Fruit fly (Drosophila melanogaster) whole organism, adult: Measurements from ENCODE around the gene CG17359.

Experiments
- CG11617 ChIP-seq: fragments of 200-800 bp; sonication (Bioruptor generic); optimal IDR thresholded peaks from 2 replicates; lab custom pipeline; 2017; ENCODE audit warnings: mild to moderate bottlenecking, missing biosample characterization, missing genetic modification reagents, missing genetic modification characterization
- CG12768 ChIP-seq: fragments of 200-800 bp; sonication (Bioruptor generic); optimal IDR thresholded peaks from 2 replicates; lab custom pipeline; 2017; ENCODE audit warnings: missing biosample characterization, missing genetic modification characterization, mild to moderate bottlenecking, moderate library complexity, missing genetic modification reagents
- CG14711 ChIP-seq: fragments of 200-800 bp; sonication (Bioruptor generic); optimal IDR thresholded peaks from 2 replicates; lab custom pipeline; 2018; ENCODE audit warnings: missing biosample characterization, mild to moderate bottlenecking, missing genetic modification characterization, moderate library complexity
- CG33017 ChIP-seq: fragments of 200-800 bp; sonication (Bioruptor generic); optimal IDR thresholded peaks from 2 replicates; lab custom pipeline; 2018; ENCODE audit warnings: missing biosample characterization, mild to moderate bottlenecking, missing genetic modification characterization, moderate library complexity
- CG7045 ChIP-seq: fragments of 200-800 bp; sonication (Bioruptor generic); optimal IDR thresholded peaks from 2 replicates; lab custom pipeline; 2017; ENCODE audit warnings: missing biosample characterization, mild to moderate bottlenecking, missing genetic modification characterization
- CG7101 ChIP-seq: fragments of 200-800 bp; sonication (Bioruptor generic); optimal IDR thresholded peaks from 2 replicates; lab custom pipeline; 2018; ENCODE audit warnings: missing biosample characterization, mild to moderate bottlenecking, missing genetic modification characterization, moderate library complexity
- bab1 ChIP-seq: fragments of 200-800 bp; sonication (Bioruptor generic); optimal IDR thresholded peaks from 3 replicates; lab custom pipeline; 2019; ENCODE audit warnings: missing biosample characterization, mild to moderate bottlenecking, missing genetic modification characterization, moderate library complexity
- kay ChIP-seq: fragments of 200-800 bp; sonication (Bioruptor generic); peaks from one replicate; lab custom pipeline; 2016; ENCODE audit warnings: missing biosample characterization, missing genetic modification characterization, borderline replicate concordance
- ovo ChIP-seq: fragments of 200-800 bp; sonication (Bioruptor generic); optimal IDR thresholded peaks from 2 replicates; lab custom pipeline; 2016; ENCODE audit warnings: missing biosample characterization, missing genetic modification characterization
- toe ChIP-seq: fragments of 200-800 bp; sonication (Bioruptor generic); optimal IDR thresholded peaks from 2 replicates; lab custom pipeline; 2016; ENCODE audit warnings: missing biosample characterization, missing genetic modification characterization

DNA sequence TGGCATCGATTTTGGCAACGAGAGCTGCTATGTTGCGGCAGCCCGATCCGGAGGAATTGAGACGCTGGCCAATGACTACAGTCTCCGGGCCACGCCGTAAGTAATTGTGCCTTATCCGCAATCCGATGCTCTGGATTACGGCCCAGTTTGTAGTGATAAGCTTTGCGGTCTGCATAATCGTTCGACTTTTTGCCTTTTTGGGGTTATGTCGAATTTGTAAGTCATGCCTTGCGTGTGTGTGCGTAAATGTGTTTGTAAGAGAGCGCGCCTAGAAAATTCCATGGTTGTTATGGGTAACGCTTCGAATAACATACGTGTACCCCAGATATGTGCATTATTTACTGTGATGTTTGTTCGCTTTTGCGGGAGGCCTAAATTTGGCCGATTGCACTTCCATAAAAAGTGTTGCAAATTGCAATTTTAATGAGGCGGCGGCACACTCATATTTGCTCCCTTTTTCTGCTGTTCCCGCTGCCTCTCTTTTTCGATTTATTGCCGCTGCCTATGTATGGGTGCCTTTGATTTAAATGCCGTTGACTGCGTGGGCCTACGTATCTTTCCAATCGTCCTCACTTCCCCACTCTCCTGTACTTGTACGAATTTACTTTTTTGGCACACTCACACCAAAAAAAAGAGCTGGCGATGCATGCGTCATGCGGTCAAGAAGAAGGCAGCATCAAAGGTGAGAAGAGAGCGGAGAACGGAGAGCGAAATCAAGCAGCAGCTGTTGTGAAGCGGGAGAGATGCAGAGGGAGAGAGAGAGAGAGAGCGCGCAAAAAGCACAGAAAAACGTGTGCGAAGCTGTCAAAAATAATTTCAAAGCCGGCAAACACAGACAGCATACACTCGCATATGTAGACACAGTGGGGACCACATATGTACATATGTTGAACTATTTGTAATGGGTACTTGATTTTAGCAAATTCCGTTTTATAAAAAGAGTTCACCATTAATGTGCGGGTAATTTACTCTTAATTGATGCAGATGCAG, 38.9 kb upstream of the CG17359 start:
- TF ChIP-seq toe (GFP tag; lab: Kevin White, UChicago), result no peak
- TF ChIP-seq bab1, result peak; percentile 2
- TF ChIP-seq CG33017 (tag; lab: Kevin White, UChicago), result no peak
- no peak for TF ChIP-seq CG14711 (tag; lab: Kevin White, UChicago)
- no peak for TF ChIP-seq CG7101 (tag; lab: Kevin White, UChicago)
- no peak for TF ChIP-seq kay (GFP tag; lab: Kevin White, UChicago)
- no peak for TF ChIP-seq CG7045 (GFP tag; lab: Kevin White, UChicago)
- no peak for TF ChIP-seq CG12768 (GFP tag; lab: Kevin White, UChicago)
- no peak for TF ChIP-seq ovo (GFP tag; lab: Kevin White, UChicago)
- no peak for TF ChIP-seq CG11617 (GFP tag; lab: Kevin White, UChicago)
